Fruit fly (Drosophila melanogaster): ENCODE data around the gene CG14285.

DNA sequence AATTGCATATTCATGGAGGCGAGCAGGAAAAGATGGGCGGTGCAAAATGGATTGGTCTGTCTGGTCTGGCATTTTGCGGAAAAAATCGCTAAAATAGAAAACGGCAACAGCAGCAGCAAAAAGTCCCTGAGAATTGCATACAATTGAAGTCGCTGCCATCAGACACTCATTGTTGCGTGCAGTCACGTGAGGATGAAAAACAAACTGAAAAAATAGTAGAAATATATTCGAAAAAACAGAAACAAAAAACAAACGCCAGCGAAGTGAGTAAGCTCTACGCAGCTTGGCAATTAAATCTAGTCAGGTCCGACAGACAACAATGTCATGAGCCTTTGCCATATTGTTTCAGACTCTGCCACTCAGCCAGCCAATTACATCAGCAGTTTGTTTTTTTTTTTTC lies 34.4 kb downstream of the CG14285 start:
- TF ChIP-seq CG4730 (GFP tag; IDR thresholded peaks at IDR 0.05) = no peak
- TF ChIP-seq kah (GFP tag; optimal IDR thresholded peaks at IDR 0.05) = no peak
- no peak for TF ChIP-seq Gug (GFP tag; IDR thresholded peaks at IDR 0.05)
- no peak for TF ChIP-seq Taf1 (GFP tag; IDR thresholded peaks at IDR 0.05)
- no peak for TF ChIP-seq schlank (tag; optimal IDR thresholded peaks at IDR 0.05)
- no peak for TF ChIP-seq Dad (GFP tag; optimal IDR thresholded peaks at IDR 0.05)
- no peak for TF ChIP-seq slp2 (GFP tag; optimal IDR thresholded peaks at IDR 0.05)
- no peak for TF ChIP-seq Asciz (GFP tag; optimal IDR thresholded peaks at IDR 0.05)
- no peak for TF ChIP-seq pum (GFP tag; optimal IDR thresholded peaks at IDR 0.05)
- TF ChIP-seq abd-A (tag; optimal IDR thresholded peaks at IDR 0.05) = no peak
- no peak for TF ChIP-seq CG3163 (GFP tag; optimal IDR thresholded peaks at IDR 0.05)

Measured in whole organism, embryonic.